Worm (Caenorhabditis elegans) whole organism, L3 larva: ENCODE measurements around the gene Y51H7C.10.

Experiments
- aly-2 ChIP-seq: fragments of 150-350 bp; optimal IDR thresholded peaks from 2 replicates; lab custom pipeline; 2014; ENCODE audit warnings: missing biosample characterization, missing genetic modification characterization
- ama-1 ChIP-seq: fragments of 150-350 bp; optimal IDR thresholded peaks from 2 replicates; lab custom pipeline; 2018
- nhr-11 ChIP-seq: fragments of 150-350 bp; optimal IDR thresholded peaks from 2 replicates; lab custom pipeline; 2014; ENCODE audit warnings: missing biosample characterization, missing genetic modification characterization
- snpc-4 ChIP-seq: fragments of 150-350 bp; optimal IDR thresholded peaks from 2 replicates; lab custom pipeline; 2014; ENCODE audit warnings: missing biosample characterization, missing genetic modification characterization
- unc-62 ChIP-seq: fragments of 150-350 bp; sonication (generic microtip); optimal IDR thresholded peaks from 4 replicates; lab custom pipeline; 2014; ENCODE audit warnings: missing biosample characterization, missing genetic modification reagents, missing genetic modification characterization
- ztf-11 ChIP-seq: fragments of 150-350 bp; optimal IDR thresholded peaks from 2 replicates; lab custom pipeline; 2014; ENCODE audit warnings: missing biosample characterization, missing genetic modification characterization

DNA sequence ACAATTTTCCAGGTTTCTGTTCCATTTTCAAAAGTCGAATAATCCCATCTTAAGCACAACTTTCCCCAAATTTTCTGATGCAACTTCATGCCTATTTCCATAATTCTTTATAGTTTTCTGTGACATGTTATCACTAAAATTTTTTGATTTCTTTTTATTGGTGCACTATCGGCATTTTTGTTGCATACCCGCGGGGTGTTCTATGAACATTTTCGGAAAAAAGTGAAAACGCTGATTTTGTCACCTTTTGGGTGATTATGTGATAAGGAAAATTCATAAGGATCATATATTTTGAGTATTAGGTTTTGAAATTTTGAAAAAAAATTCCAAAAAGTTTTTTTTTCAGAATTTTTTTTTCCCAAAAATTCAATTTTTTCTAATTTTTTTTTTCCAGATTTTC, 37.1 kb downstream of the Y51H7C.10 start, which contains the start of gene aat-7:
- TF ChIP-seq snpc-4 (tag; lab: Kevin White, UChicago) (no peak), unc-62 (GFP tag; lab: Kevin White, UChicago) (no peak), aly-2 (no peak), nhr-11 (no peak), ama-1 (no peak), ztf-11 (tag; lab: Kevin White, UChicago) (no peak)
